Fruit fly (Drosophila melanogaster): ENCODE measurements around the gene CG8219.

Gene CG8219

dm6 chr3L:6217212-6217611 is 16.9 kb downstream of the CG8219 start (continued):
- TF ChIP-seq CG12104 (GFP tag; optimal IDR thresholded peaks at IDR 0.05) (peak; percentile 37), Rx (GFP tag; IDR thresholded peaks at IDR 0.05) (no peak), chif (GFP tag; optimal IDR thresholded peaks at IDR 0.05) (peak; percentile 45 to 57), trem (tag; optimal IDR thresholded peaks at IDR 0.05) (peak; percentile 86), yki (optimal IDR thresholded peaks at IDR 0.05) (no peak), dm (GFP tag; optimal IDR thresholded peaks at IDR 0.05) (peak; percentile 19), run (tag; optimal IDR thresholded peaks at IDR 0.05) (peak; percentile 24), HmgZ (tag; optimal IDR thresholded peaks at IDR 0.05) (peak; percentile 22), salm (tag; optimal IDR thresholded peaks at IDR 0.05) (peak; percentile 61), CG18476 (GFP tag; optimal IDR thresholded peaks at IDR 0.05) (peak; percentile 13), CG10147 (GFP tag; optimal IDR thresholded peaks at IDR 0.05) (peak; percentile 31), CG6254 (GFP tag; optimal IDR thresholded peaks at IDR 0.05) (peak; percentile 50), usp (GFP tag; optimal IDR thresholded peaks at IDR 0.05) (no peak), chn (GFP tag; optimal IDR thresholded peaks at IDR 0.05) (peak; percentile 45), Med (GFP tag) (peak; percentile 69), disco-r (GFP tag; optimal IDR thresholded peaks at IDR 0.05) (no peak), tap (tag; optimal IDR thresholded peaks at IDR 0.05) (peak; percentile 78), Camta (GFP tag; optimal IDR thresholded peaks at IDR 0.05) (peak; percentile 44), dimm (GFP tag; IDR thresholded peaks at IDR 0.05) (0 out of 2 replicates have a peak, but pooled peaks have one; percentile 32), Taf1 (GFP tag; IDR thresholded peaks at IDR 0.05) (no peak), H15 (GFP tag; IDR thresholded peaks at IDR 0.05) (0 out of 3 replicates have a peak, but pooled peaks have one; percentile 21), hkb (optimal IDR thresholded peaks at IDR 0.05) (no peak), hkb (GFP tag; IDR thresholded peaks at IDR 0.05) (peak; percentile 53; the same call in 1 of the 2 replicates), CG10366 (GFP tag; IDR thresholded peaks at IDR 0.05) (peak; percentile 71), Lim3 (GFP tag; IDR thresholded peaks at IDR 0.05) (no peak), stwl (tag; optimal IDR thresholded peaks at IDR 0.05) (no peak), CG4854 (GFP tag; optimal IDR thresholded peaks at IDR 0.05) (peak; percentile 2), tup (GFP tag; optimal IDR thresholded peaks at IDR 0.05) (no peak), jing (GFP tag; optimal IDR thresholded peaks at IDR 0.05) (no peak), H2.0 (GFP tag; IDR thresholded peaks at IDR 0.05) (peak; percentile 66), CG8290 (GFP tag; optimal IDR thresholded peaks at IDR 0.05) (no peak), CG8290 (tag; optimal IDR thresholded peaks at IDR 0.05) (no peak), CG16863 (GFP tag; optimal IDR thresholded peaks at IDR 0.05) (peak; percentile 53), CG1024 (GFP tag; IDR thresholded peaks at IDR 0.05) (peak; percentile 67), row (GFP tag; IDR thresholded peaks at IDR 0.05) (peak; percentile 75), Nf-YB (GFP tag; optimal IDR thresholded peaks at IDR 0.05) (peak; percentile 41), ab (GFP tag; optimal IDR thresholded peaks at IDR 0.05) (no peak), Myb (GFP tag; optimal IDR thresholded peaks at IDR 0.05) (peak; percentile 6), CG6765 (GFP tag; optimal IDR thresholded peaks at IDR 0.05) (no peak), jigr1 (GFP tag; IDR thresholded peaks at IDR 0.05) (no peak), Neu2 (GFP tag; optimal IDR thresholded peaks at IDR 0.05; ENCODE audit: borderline replicate concordance) (no peak), CG3847 (GFP tag; IDR thresholded peaks at IDR 0.05) (0 out of 2 replicates have a peak, but pooled peaks have one; percentile 4), CG8281 (tag; optimal IDR thresholded peaks at IDR 0.05) (peak; percentile 24), CG14050 (GFP tag; IDR thresholded peaks at IDR 0.05) (peak; percentile 37; the same call in 1 of the 3 replicates), CG6689 (GFP tag; IDR thresholded peaks at IDR 0.05) (peak; percentile 75), grau (tag; optimal IDR thresholded peaks at IDR 0.05) (peak; percentile 77), CG10321 (GFP tag; IDR thresholded peaks at IDR 0.05) (peak; percentile 16; the same call in 1 of the 2 replicates), croc (GFP tag; conservative IDR thresholded peaks at IDR 0.05) (peak; percentile 35; the same call in 1 of the 3 replicates), sens (GFP tag) (peak; percentile 94), CG17328 (GFP tag; IDR thresholded peaks at IDR 0.05) (peak; percentile 89), CG1602 (GFP tag; optimal IDR thresholded peaks at IDR 0.05) (peak; percentile 64), CG4707 (GFP tag; optimal IDR thresholded peaks at IDR 0.05) (peak; percentile 45), CG7745 (tag; optimal IDR thresholded peaks at IDR 0.05) (no peak)
